Fruit fly (Drosophila melanogaster) whole organism: ENCODE results near the gene SIDL.

Source experiments
- CG8478 ChIP-seq: fragments of >200 bp; optimal IDR thresholded peaks from 2 replicates; lab custom pipeline; 2018; ENCODE audit warnings: inconsistent platforms
- Dll ChIP-seq: fragments of >200 bp; optimal IDR thresholded peaks from 2 replicates; lab custom pipeline; 2017
- EcR ChIP-seq, 2 experiments: fragments of >200 bp; optimal IDR thresholded peaks; 2 replicates each; lab custom pipeline; 2017; ENCODE audit warnings: missing biosample characterization in 2 of 2, missing genetic modification characterization in 2 of 2, missing genetic modification reagents in 2 of 2
- pan ChIP-seq: fragments of >200 bp; optimal IDR thresholded peaks from 2 replicates; lab custom pipeline; 2017
- psq ChIP-seq: fragments of >200 bp; optimal IDR thresholded peaks from 2 replicates; lab custom pipeline; 2017
- usp ChIP-seq: fragments of >200 bp; optimal IDR thresholded peaks from 2 replicates; lab custom pipeline; 2017; ENCODE audit warnings: missing biosample characterization, missing genetic modification characterization, mixed read lengths

SIDL gene

DNA sequence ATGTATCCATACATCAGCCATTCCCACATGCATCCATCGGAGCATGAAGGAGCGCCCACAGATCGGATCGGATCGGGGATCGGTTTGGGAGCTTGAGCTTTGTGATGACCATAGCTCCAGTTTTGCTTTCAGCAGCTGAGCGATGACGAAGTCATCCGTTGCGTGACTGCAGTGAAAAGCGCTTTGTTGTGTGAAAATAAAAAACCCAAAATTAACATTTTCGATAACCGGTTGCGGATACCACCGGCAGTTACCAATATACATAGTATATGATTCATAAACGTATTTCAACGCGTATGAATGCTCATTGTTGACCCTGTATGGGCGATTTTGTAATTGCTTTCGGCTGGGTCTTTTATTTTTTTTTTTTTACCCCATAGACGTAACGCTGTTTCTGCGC lies 13.5 kb downstream of the SIDL start:
- TF ChIP-seq usp (no peak), CG8478 (no peak), Dll (lab: Kevin White, UChicago) (no peak), pan (no peak), psq (lab: Kevin White, UChicago) (no peak), EcR (GFP tag; optimal IDR thresholded peaks at IDR 0.05; lab: Kevin White, UChicago) (no peak)

DNA sequence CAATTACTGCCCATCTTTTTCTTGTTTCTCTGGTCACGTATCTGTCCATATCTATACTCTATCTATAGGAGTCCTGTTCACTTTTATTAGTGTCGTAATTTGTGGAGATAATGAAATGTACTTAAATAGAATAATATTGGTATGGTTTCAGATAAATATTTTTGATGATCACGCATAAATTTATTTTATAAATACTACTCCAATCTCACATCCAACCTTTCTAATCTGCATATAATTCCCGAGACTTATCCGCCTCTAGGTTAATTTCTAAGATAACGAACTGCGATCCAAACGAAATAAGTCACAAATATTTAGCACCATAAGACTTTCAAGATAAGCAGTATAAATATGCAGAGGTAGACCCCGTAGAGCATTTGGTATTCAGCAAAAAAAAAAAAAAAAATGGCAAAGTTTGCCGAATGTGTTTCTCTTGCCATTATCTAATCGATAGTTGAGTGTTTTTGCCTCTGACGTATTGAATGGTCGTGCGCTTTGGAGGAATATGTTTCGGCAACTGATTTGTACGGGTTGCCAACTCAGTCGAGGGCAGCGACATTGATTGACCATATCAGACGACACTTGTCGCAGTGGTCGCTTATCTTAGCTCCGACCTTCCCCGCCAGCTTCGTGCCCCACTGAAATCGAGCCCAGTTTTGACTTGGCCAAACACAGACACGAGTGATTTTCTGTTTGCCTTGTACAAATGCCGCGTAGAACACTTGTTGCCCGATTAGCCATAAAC lies 20.5 kb downstream of the SIDL start:
- TF ChIP-seq psq (lab: Kevin White, UChicago) (no peak), Dll (lab: Kevin White, UChicago) (no peak), usp (no peak), pan (no peak), CG8478 (no peak), EcR (GFP tag; optimal IDR thresholded peaks at IDR 0.05; lab: Kevin White, UChicago) (no peak)

DNA sequence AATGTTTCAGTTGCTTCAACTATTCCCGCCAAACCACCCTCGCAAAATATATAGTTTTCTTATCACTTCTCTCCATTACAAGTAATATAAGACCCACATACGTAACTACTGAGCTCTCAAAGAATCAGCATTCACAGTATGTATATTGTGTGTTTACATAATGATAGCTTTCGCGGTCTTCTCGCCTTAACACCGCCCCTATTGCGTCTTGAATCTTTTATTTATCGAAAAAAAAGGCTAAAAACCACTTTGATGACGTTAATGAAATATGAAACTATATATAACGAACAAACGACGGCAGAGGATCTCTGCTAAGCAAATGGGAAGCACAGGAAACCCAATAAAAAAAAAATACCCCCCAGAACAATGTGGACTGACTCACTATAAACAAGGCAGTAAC lies 21.3 kb downstream of the SIDL start:
- no peak for TF ChIP-seq usp
- no peak for TF ChIP-seq pan
- no peak for TF ChIP-seq psq (lab: Kevin White, UChicago)
- TF ChIP-seq CG8478, result no peak
- TF ChIP-seq EcR (GFP tag; optimal IDR thresholded peaks at IDR 0.05; lab: Kevin White, UChicago), result no peak
- no peak for TF ChIP-seq Dll (lab: Kevin White, UChicago)

DNA sequence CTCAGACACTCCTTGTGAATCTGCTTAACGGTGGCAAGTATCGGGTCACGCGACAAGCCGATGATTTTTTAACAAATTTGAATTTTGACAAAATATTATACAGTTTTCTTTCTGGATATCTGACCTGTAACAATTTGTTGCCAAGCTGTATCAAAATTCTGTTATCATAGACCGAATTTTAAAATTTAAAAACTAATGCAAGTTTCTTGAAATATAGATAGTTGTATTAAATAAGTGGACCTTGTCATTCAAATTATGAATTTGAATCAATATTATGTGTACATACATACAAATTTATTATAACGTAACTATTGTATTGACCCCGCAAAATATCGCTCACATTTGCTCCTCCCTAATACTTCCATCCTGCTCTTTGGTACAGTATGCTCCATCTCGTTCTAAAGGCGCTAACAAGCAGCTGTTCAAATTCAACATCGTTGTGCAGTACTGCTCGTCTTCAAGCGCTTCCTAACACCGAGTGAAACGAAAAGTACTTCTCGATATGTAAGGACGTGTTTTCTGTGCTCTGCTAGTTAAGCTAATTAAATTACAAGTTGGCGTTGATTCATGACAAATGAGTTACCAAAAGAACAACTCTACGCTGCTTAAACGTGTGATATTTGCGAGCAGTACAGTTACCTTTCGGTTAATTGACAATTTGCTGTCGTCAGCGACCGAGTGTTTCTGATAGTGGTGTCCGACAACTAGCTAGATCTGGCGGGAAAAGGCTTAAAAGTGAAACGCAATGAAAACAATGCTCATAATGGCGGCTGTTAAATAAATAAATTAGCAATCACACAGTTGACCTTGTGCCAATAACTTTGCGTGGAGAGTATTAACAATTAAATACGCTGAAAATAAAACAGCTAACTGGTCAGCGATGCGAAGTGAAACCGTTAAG lies 22.3 kb downstream of the SIDL start, which contains the start of the genes Kpc1 and CG42542:
Kpc1 (minus strand) TSS at position 77 of the 901 bp plus-strand sequence.
CG42542 (plus strand) TSS at position 465 of the 901 bp plus-strand sequence.
- TF ChIP-seq usp (no peak), EcR (GFP tag; optimal IDR thresholded peaks at IDR 0.05; lab: Kevin White, UChicago) (no peak), psq (lab: Kevin White, UChicago) (no peak), pan (no peak), CG8478 (no peak), Dll (lab: Kevin White, UChicago) (no peak)

- TF ChIP-seq pan (no peak), Dll (lab: Kevin White, UChicago) (no peak)
Observed at dm6 chr3R:15181467-15181866, 37.2 kb downstream of the SIDL start, which contains the start of gene Mf. Gene Mf (minus strand): TSS chr3R:15181510.

- TF ChIP-seq psq (lab: Kevin White, UChicago), result no peak
Observed at dm6 chr3R:15177230-15177629, 41.4 kb downstream of the SIDL start.
